Worm (Caenorhabditis elegans) whole organism, L2 larva: Measurements from ENCODE around the gene B0238.9.

Experiments
- C34F6.9 ChIP-seq: fragments of 150-350 bp; optimal IDR thresholded peaks from 2 replicates; lab custom pipeline; 2014; ENCODE audit warnings: missing biosample characterization, missing genetic modification characterization
- F13H6.1 ChIP-seq: sonication (generic microtip); optimal IDR thresholded peaks from 2 replicates; lab custom pipeline; 2016; ENCODE audit warnings: missing genetic modification characterization, missing compliant biosample characterization
- R02D3.7 ChIP-seq: fragments of 150-350 bp; optimal IDR thresholded peaks from 2 replicates; lab custom pipeline; 2014; ENCODE audit warnings: missing biosample characterization, missing genetic modification characterization
- Y55F3AM.14 ChIP-seq: fragments of 200-800 bp; sonication (Bioruptor generic); optimal IDR thresholded peaks from 2 replicates; lab custom pipeline; 2018; ENCODE audit warnings: mild to moderate bottlenecking, missing genetic modification characterization, missing compliant biosample characterization
- ZK546.5 ChIP-seq: sonication (generic microtip); optimal IDR thresholded peaks from 2 replicates; lab custom pipeline; 2017; ENCODE audit warnings: missing biosample characterization, missing genetic modification characterization
- aly-2 ChIP-seq: fragments of 150-350 bp; optimal IDR thresholded peaks from 2 replicates; lab custom pipeline; 2014; ENCODE audit warnings: missing biosample characterization, missing genetic modification characterization
- ama-1 ChIP-seq: fragments of 150-350 bp; optimal IDR thresholded peaks from 2 replicates; lab custom pipeline; 2018; ENCODE audit warnings: inconsistent platforms
- blmp-1 ChIP-seq: sonication (generic microtip); optimal IDR thresholded peaks from 2 replicates; lab custom pipeline; 2017; ENCODE audit warnings: missing genetic modification characterization, mild to moderate bottlenecking, missing compliant biosample characterization, antibody characterized with exemption, moderate library complexity; ENCODE audit not compliant: insufficient read depth
- ceh-16 ChIP-seq: fragments of 150-350 bp; optimal IDR thresholded peaks from 2 replicates; lab custom pipeline; 2014; ENCODE audit warnings: missing biosample characterization, missing genetic modification characterization
- ceh-82 ChIP-seq: fragments of 150-350 bp; optimal IDR thresholded peaks from 2 replicates; lab custom pipeline; 2014; ENCODE audit warnings: missing biosample characterization, missing genetic modification characterization
- crh-2 ChIP-seq: sonication (generic microtip); optimal IDR thresholded peaks from 2 replicates; lab custom pipeline; 2017; ENCODE audit warnings: missing biosample characterization, missing genetic modification characterization
- elt-1 ChIP-seq: fragments of 150-350 bp; optimal IDR thresholded peaks from 2 replicates; lab custom pipeline; 2014; ENCODE audit warnings: missing biosample characterization, missing genetic modification characterization
- fos-1 ChIP-seq: fragments of 150-350 bp; optimal IDR thresholded peaks from 2 replicates; lab custom pipeline; 2014; ENCODE audit warnings: missing biosample characterization, missing genetic modification characterization
- lin-11 ChIP-seq: fragments of 150-350 bp; sonication (generic microtip); optimal IDR thresholded peaks from 2 replicates; lab custom pipeline; 2014; ENCODE audit warnings: missing biosample characterization, missing genetic modification characterization, inconsistent platforms, mixed read lengths
- lin-13 ChIP-seq: fragments of 150-350 bp; optimal IDR thresholded peaks from 2 replicates; lab custom pipeline; 2014; ENCODE audit warnings: missing biosample characterization, missing genetic modification reagents, missing genetic modification characterization
- lin-39 ChIP-seq: fragments of 150-350 bp; optimal IDR thresholded peaks from 2 replicates; lab custom pipeline; 2014; ENCODE audit warnings: missing biosample characterization, missing genetic modification reagents, missing genetic modification characterization
- lsy-2 ChIP-seq, 2 experiments: fragments of 150-350 bp in 1 of 2; sonication (generic microtip) in 1 of 2; optimal IDR thresholded peaks; 2 replicates each; lab custom pipeline; 2014 to 2017; ENCODE audit warnings: missing biosample characterization in 2 of 2, missing genetic modification characterization in 2 of 2
- mab-5 ChIP-seq: fragments of 150-350 bp; optimal IDR thresholded peaks from 2 replicates; lab custom pipeline; 2014; ENCODE audit warnings: missing biosample characterization, missing genetic modification characterization
- mbf-1 ChIP-seq: sonication (generic microtip); optimal IDR thresholded peaks from 2 replicates; lab custom pipeline; 2017; ENCODE audit warnings: missing biosample characterization, missing genetic modification characterization
- nhr-10 ChIP-seq: sonication (generic microtip); optimal IDR thresholded peaks from 2 replicates; lab custom pipeline; 2017; ENCODE audit warnings: missing biosample characterization, missing genetic modification characterization
- nhr-129 ChIP-seq: fragments of 150-350 bp; optimal IDR thresholded peaks from 2 replicates; lab custom pipeline; 2014; ENCODE audit warnings: missing biosample characterization, missing genetic modification characterization
- nhr-21 ChIP-seq: fragments of 150-350 bp; optimal IDR thresholded peaks from 2 replicates; lab custom pipeline; 2014; ENCODE audit warnings: missing biosample characterization, missing genetic modification characterization
- nhr-23 ChIP-seq: fragments of 150-350 bp; optimal IDR thresholded peaks from 2 replicates; lab custom pipeline; 2014; ENCODE audit warnings: missing biosample characterization, missing genetic modification reagents, missing genetic modification characterization
- nhr-237 ChIP-seq: fragments of 150-350 bp; optimal IDR thresholded peaks from 2 replicates; lab custom pipeline; 2014; ENCODE audit warnings: missing biosample characterization, missing genetic modification characterization
- nhr-25 ChIP-seq: fragments of 150-350 bp; sonication (generic microtip); optimal IDR thresholded peaks from 3 replicates; lab custom pipeline; 2014; ENCODE audit warnings: missing biosample characterization, missing genetic modification characterization
- nhr-6 ChIP-seq: fragments of 150-350 bp; optimal IDR thresholded peaks from 2 replicates; lab custom pipeline; 2014; ENCODE audit warnings: missing biosample characterization, missing genetic modification characterization
- nhr-77 ChIP-seq: fragments of 150-350 bp; optimal IDR thresholded peaks from 2 replicates; lab custom pipeline; 2014; ENCODE audit warnings: missing biosample characterization, missing genetic modification characterization
- peb-1 ChIP-seq: fragments of 150-350 bp; optimal IDR thresholded peaks from 2 replicates; lab custom pipeline; 2014; ENCODE audit warnings: missing biosample characterization, missing genetic modification characterization
- sem-4 ChIP-seq: fragments of 150-350 bp; optimal IDR thresholded peaks from 2 replicates; lab custom pipeline; 2014; ENCODE audit warnings: missing biosample characterization, missing genetic modification reagents, missing genetic modification characterization
- skn-1 ChIP-seq: sonication (generic microtip); optimal IDR thresholded peaks from 2 replicates; lab custom pipeline; 2017; ENCODE audit warnings: missing biosample characterization, missing genetic modification characterization
- sma-3 ChIP-seq: sonication (generic microtip); optimal IDR thresholded peaks from 2 replicates; lab custom pipeline; 2016; ENCODE audit warnings: missing genetic modification reagents, missing genetic modification characterization, missing compliant biosample characterization
- sma-9 ChIP-seq, 2 experiments: fragments of 150-350 bp in 1 of 2; sonication (generic microtip) in 1 of 2; optimal IDR thresholded peaks; 2 replicates each; lab custom pipeline; 2014 to 2016; ENCODE audit warnings: missing genetic modification characterization in 2 of 2, mild to moderate bottlenecking in 1 of 2, missing biosample characterization in 1 of 2, missing compliant biosample characterization in 1 of 2, missing genetic modification reagents in 1 of 2, moderate library complexity in 1 of 2
- unc-39 ChIP-seq: fragments of 150-350 bp; optimal IDR thresholded peaks from 2 replicates; lab custom pipeline; 2014; ENCODE audit warnings: missing biosample characterization, missing genetic modification characterization
- zag-1 ChIP-seq: fragments of 150-350 bp; optimal IDR thresholded peaks from 2 replicates; lab custom pipeline; 2014; ENCODE audit warnings: missing biosample characterization, missing genetic modification characterization
- ztf-1 ChIP-seq: fragments of 200-800 bp; sonication (Bioruptor generic); conservative IDR thresholded peaks from 2 replicates; pipeline ENCODE4 v1.3.6; 2022; ENCODE audit warnings: missing genetic modification characterization, missing compliant biosample characterization
- ztf-11 ChIP-seq: sonication (generic microtip); optimal IDR thresholded peaks from 2 replicates; lab custom pipeline; 2017; ENCODE audit warnings: missing biosample characterization, missing genetic modification characterization

The B0238.9 gene

DNA sequence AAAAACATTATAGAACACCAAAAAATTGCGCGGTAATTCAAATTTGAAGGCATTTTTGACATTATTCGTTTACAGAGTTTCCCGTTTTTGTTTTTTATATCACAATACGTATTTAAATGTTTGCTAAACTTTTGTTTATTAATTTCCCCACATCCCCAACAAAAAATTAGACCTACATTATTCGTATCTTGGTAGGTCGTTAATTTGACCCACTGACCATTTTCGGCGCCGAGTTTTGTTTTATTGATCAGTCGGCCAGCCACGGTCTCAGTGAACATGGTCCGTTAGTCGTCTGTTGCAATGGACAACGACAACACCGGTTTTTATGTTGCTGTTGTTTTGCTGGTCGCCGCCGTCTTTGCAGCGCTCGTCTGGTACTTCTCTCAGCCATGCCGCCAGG is 38.0 kb downstream of the B0238.9 start, which contains the start of gene B0238.15:
B0238.15 (plus strand) TSS at position 301 of the 400 bp plus-strand sequence.
- no peak for TF ChIP-seq ztf-1 (GFP tag; lab: Robert Waterston, UW)
- TF ChIP-seq ama-1 (lab: Kevin White, UChicago), result no peak
- no peak for TF ChIP-seq ceh-16 (tag; lab: Kevin White, UChicago)
- TF ChIP-seq ztf-11 (tag; lab: Kevin White, UChicago), result no peak
- TF ChIP-seq nhr-237 (tag; lab: Kevin White, UChicago), result no peak
- TF ChIP-seq fos-1 (tag; lab: Kevin White, UChicago), result no peak
- TF ChIP-seq unc-39 (tag; lab: Kevin White, UChicago), result no peak
- no peak for TF ChIP-seq peb-1

DNA sequence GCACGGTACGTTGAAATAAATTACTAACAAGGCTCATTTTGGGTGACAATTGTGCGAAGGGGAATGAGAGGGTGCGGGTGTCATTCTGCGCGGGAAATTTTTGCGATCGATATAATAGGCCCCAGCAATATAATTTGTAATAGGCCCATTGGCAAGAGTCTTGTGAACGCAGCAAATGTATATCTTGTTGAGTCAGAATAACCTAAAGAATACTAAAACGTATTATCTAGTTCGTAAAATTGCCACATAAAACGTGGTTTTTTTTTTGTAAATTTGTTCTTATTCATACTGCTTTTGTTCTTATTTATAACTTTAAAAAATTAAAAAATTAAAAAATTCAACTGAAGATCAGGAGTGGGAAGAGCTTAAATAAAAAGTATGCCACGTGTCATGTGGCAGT is 38.5 kb downstream of the B0238.9 start, which contains the start of gene C52A10.3:
C52A10.3 (minus strand) TSS at position 101 of the 400 bp plus-strand sequence.
- TF ChIP-seq nhr-237 (tag; lab: Kevin White, UChicago) (no peak), nhr-6 (no peak), nhr-23 (no peak), lin-13 (no peak), zag-1 (tag; lab: Kevin White, UChicago) (no peak)

DNA sequence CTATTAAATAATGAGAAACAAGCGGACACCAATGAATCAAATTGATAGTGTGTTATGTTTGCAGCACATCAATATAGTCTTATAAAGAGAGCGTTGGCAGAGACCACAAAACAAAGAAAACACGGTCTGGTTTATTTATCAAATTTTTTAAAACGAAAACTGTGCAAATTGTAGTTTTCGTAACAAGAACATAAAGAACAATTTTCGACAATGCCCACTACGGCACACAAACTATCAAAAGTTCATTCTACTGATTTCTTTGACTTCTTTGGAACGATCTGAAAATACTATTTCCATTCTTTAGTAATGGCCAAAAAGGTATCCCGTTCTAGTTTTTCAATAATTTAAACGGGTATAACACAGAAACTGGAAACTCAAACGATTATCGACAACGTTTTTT is 40.8 kb downstream of the B0238.9 start, which contains the start of gene cest-35.2:
cest-35.2 (minus strand) TSS at position 101 of the 400 bp plus-strand sequence.
- TF ChIP-seq Y55F3AM.14 (GFP tag; lab: Kevin White, UChicago) (no peak), C34F6.9 (no peak), lin-39 (no peak), unc-39 (tag; lab: Kevin White, UChicago) (no peak)

DNA sequence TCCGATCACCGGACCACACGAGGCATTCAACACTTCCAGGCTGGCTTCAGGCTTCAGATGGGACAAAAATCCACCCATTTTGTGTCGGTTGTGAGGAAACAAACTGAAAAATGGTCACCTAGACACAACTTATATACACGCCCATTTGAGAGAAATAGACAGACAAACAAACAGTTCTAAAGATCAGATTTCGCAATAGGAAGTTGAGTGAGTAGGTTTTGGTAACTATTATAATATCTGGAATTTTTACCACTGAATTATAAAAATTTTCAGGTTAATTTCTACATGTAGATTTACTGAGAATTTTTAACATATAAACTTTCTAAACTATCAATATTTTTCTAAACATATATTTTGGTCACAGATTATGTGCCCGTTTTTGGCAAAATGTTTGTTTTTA is 44.1 kb downstream of the B0238.9 start, which contains the start of gene cest-32:
cest-32 (minus strand) TSS at position 115 of the 400 bp plus-strand sequence.
- no peak for TF ChIP-seq lsy-2 (tag; optimal IDR thresholded peaks at IDR 0.05; lab: Kevin White, UChicago)
- TF ChIP-seq nhr-23, result no peak
- TF ChIP-seq R02D3.7 (tag; lab: Kevin White, UChicago), result no peak

DNA sequence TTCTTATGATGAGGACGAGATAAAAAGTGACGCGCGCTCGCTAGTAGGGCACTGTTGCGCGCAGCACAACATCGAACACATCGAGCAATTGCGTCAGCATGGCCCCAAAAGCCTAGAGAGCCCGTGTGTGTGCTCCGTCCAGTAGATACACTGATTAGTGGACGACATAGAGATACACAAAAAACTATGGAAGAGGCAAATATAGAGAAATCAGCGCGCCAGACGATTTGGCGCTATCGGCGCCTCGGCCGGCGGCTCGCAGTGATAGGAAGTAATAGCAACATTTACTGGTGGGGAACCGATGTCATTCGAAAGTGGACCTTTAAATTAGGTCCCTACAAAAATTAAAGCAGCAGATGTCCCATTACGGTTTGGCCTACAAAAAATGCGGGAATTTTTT is 49.4 kb downstream of the B0238.9 start:
- TF ChIP-seq nhr-129 (peak; percentile 32), nhr-10 (no peak), crh-2 (no peak), peb-1 (no peak), ama-1 (lab: Kevin White, UChicago) (no peak), sma-3 (GFP tag; lab: Kevin White, UChicago) (peak; percentile 41), ztf-1 (GFP tag; lab: Robert Waterston, UW) (no peak), R02D3.7 (tag; lab: Kevin White, UChicago) (no peak), mbf-1 (tag; lab: Kevin White, UChicago) (no peak), aly-2 (tag; lab: Kevin White, UChicago) (no peak), ceh-82 (tag; lab: Kevin White, UChicago) (no peak), F13H6.1 (peak; percentile 16), ceh-16 (tag; lab: Kevin White, UChicago) (no peak), nhr-77 (no peak), sem-4 (tag; lab: Kevin White, UChicago) (no peak), mab-5 (tag; lab: Kevin White, UChicago) (no peak), nhr-6 (no peak), lin-11 (tag; lab: Kevin White, UChicago) (no peak), nhr-25 (no peak), lin-39 (no peak), nhr-21 (tag; lab: Kevin White, UChicago) (no peak), ZK546.5 (no peak), fos-1 (tag; lab: Kevin White, UChicago) (no peak), unc-39 (tag; lab: Kevin White, UChicago) (no peak), skn-1 (tag; lab: Kevin White, UChicago) (no peak), elt-1 (tag; lab: Kevin White, UChicago) (no peak), ztf-11 (tag; lab: Kevin White, UChicago) (no peak), blmp-1 (tag; lab: Kevin White, UChicago) (no peak), sma-9 (GFP tag; optimal IDR thresholded peaks at IDR 0.05; lab: Kevin White, UChicago) (peak; percentile 74), sma-9 (tag; optimal IDR thresholded peaks at IDR 0.05; lab: Kevin White, UChicago) (no peak)
- TF ChIP-seq, all 48 proteins: peak for 4
